Fruit fly (Drosophila melanogaster): ENCODE data around the gene Nlp.

The Nlp gene

dm6 chr3R:29997607-29998236, 6.9 kb upstream of the Nlp start, which contains the start of the genes CG15525 and CG11504 (continued):
- TF ChIP-seq CG14860 (GFP tag; IDR thresholded peaks at IDR 0.05; ENCODE audit: partially characterized antibody) (peak; percentile 87), CG18764 (GFP tag; optimal IDR thresholded peaks at IDR 0.05) (peak; percentile 19), CG10267 (tag; optimal IDR thresholded peaks at IDR 0.05) (peak; percentile 49), CG7745 (tag; optimal IDR thresholded peaks at IDR 0.05) (no peak), slp2 (GFP tag; optimal IDR thresholded peaks at IDR 0.05) (no peak), hkb (optimal IDR thresholded peaks at IDR 0.05) (no peak), hkb (GFP tag; IDR thresholded peaks at IDR 0.05) (no peak), bigmax (GFP tag; optimal IDR thresholded peaks at IDR 0.05) (no peak), Hr51 (GFP tag; optimal IDR thresholded peaks at IDR 0.05) (peak in 1 of 2 experiments; percentile 23), al (GFP tag; IDR thresholded peaks at IDR 0.05) (peak; percentile 50), CG10366 (GFP tag; IDR thresholded peaks at IDR 0.05) (peak; percentile 54; the same call in 1 of the 2 replicates), lilli (GFP tag; optimal IDR thresholded peaks at IDR 0.05) (peak; percentile 68), phol (tag; optimal IDR thresholded peaks at IDR 0.05) (peak; percentile 96), mam (GFP tag; optimal IDR thresholded peaks at IDR 0.05) (peak; percentile 82), tgo (GFP tag; IDR thresholded peaks at IDR 0.05) (peak; percentile 40; the same call in 2 of the 3 replicates), sob (GFP tag; IDR thresholded peaks at IDR 0.05) (peak; percentile 67), dan (GFP tag; IDR thresholded peaks at IDR 0.05) (no peak), CG17829 (tag; optimal IDR thresholded peaks at IDR 0.05) (peak; percentile 43), CG15011 (GFP tag; optimal IDR thresholded peaks at IDR 0.05) (no peak), tin (GFP tag; optimal IDR thresholded peaks at IDR 0.05) (peak; percentile 41), CG17612 (GFP tag; IDR thresholded peaks at IDR 0.05) (no peak), CG12071 (GFP tag; optimal IDR thresholded peaks at IDR 0.05) (no peak), CG9215 (GFP tag; IDR thresholded peaks at IDR 0.05) (peak; percentile 57), CG12942 (GFP tag; optimal IDR thresholded peaks at IDR 0.05) (peak; percentile 26), CG10209 (GFP tag; optimal IDR thresholded peaks at IDR 0.05) (no peak), usp (GFP tag; optimal IDR thresholded peaks at IDR 0.05) (no peak), CG43689 (GFP tag; IDR thresholded peaks at IDR 0.05) (no peak), gcm2 (GFP tag; optimal IDR thresholded peaks at IDR 0.05) (no peak), CG16815 (GFP tag; optimal IDR thresholded peaks at IDR 0.05) (no peak), CG2202 (tag; optimal IDR thresholded peaks at IDR 0.05) (no peak), CG6791 (GFP tag; IDR thresholded peaks at IDR 0.05; ENCODE audit: partially characterized antibody) (peak; percentile 79), otp (GFP tag; IDR thresholded peaks at IDR 0.05) (no peak), vnd (GFP tag; IDR thresholded peaks at IDR 0.05; ENCODE audit: partially characterized antibody) (peak; percentile 90), Meics (GFP tag; optimal IDR thresholded peaks at IDR 0.05) (peak; percentile 100), nmo (GFP tag; optimal IDR thresholded peaks at IDR 0.05) (peak; percentile 62), Nf-YB (GFP tag; optimal IDR thresholded peaks at IDR 0.05) (no peak), oc (tag; optimal IDR thresholded peaks at IDR 0.05) (no peak), CG17912 (GFP tag; optimal IDR thresholded peaks at IDR 0.05) (no peak), gt (GFP tag; IDR thresholded peaks at IDR 0.05) (no peak), YL-1 (GFP tag; optimal IDR thresholded peaks at IDR 0.05) (peak; percentile 79), Sox100B (GFP tag; optimal IDR thresholded peaks at IDR 0.05) (no peak), CG2120 (GFP tag; optimal IDR thresholded peaks at IDR 0.05) (peak; percentile 75), jing (GFP tag; optimal IDR thresholded peaks at IDR 0.05) (no peak), vvl (GFP tag; IDR thresholded peaks at IDR 0.05) (peak; percentile 62; the same call in 1 of the 2 replicates), CG7556 (GFP tag; optimal IDR thresholded peaks at IDR 0.05) (no peak), cato (GFP tag; optimal IDR thresholded peaks at IDR 0.05; ENCODE audit: borderline replicate concordance) (no peak), CG13624 (GFP tag; optimal IDR thresholded peaks at IDR 0.05) (peak; percentile 65), CG32767 (GFP tag; IDR thresholded peaks at IDR 0.05) (peak; percentile 92), Dbx (GFP tag; IDR thresholded peaks at IDR 0.05) (peak; percentile 69; the same call in 2 of the 3 replicates), CG4854 (GFP tag; optimal IDR thresholded peaks at IDR 0.05) (peak; percentile 23)

Measured in whole organism, embryonic.